Fruit fly (Drosophila melanogaster): ENCODE data around the gene Lamtor4.
A peak's percentile ranks its signal among the peaks of the same experiment; 100 is the strongest.

DNA sequence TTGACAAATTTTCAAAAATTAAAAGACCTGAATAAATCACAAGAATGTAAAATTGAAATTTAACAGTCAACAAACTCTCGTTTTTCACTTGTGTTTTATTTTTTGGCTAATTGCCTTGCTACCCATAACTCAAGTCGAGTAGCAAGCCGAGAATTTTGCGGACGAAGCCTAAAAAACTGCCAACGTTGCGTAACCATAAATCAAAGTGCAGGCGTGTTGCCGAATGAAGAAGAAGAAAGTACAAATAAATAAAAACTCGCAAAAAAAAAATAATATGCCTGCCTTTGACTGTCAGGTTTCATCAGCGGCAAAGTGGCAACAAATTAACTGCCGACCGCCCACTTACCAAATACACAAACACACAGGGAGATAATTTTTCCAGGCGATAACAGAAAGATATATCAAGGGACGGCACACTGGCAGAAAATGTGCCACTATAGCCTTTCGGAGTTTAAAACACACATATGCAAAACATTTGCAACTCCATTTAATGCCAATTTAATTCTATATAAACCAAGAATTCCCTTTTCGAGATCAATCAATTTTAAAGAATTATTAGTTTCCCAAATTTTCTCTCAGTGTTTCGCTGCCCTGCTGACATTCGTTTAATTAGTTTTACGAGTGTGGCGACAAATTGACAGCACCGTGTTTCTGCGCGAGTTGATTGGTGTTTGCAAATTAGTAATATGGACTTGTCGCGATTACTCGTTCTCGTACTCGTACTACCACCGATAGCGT, 31.7 kb downstream of the Lamtor4 start:
- TF ChIP-seq pad (GFP tag; optimal IDR thresholded peaks at IDR 0.05) (peak; percentile 88), Hr96 (GFP tag; optimal IDR thresholded peaks at IDR 0.05) (peak; percentile 97)

Data from whole organism, adult.